Fruit fly (Drosophila melanogaster) whole organism, prepupa: ENCODE data around the gene CG15142.
A peak's percentile ranks its signal among the peaks of the same experiment; 100 is the strongest.

Experiments used
- Blimp-1 ChIP-seq: fragments of 200-800 bp; sonication (Bioruptor generic); optimal IDR thresholded peaks from 3 replicates; lab custom pipeline; 2017; ENCODE audit warnings: missing biosample characterization, missing genetic modification characterization, mild to moderate bottlenecking, moderate library complexity, missing genetic modification reagents
- CG10631 ChIP-seq: fragments of 200-800 bp; sonication (Bioruptor generic); optimal IDR thresholded peaks from 2 replicates; lab custom pipeline; 2016; ENCODE audit warnings: missing biosample characterization, missing genetic modification characterization
- CG11294 ChIP-seq: fragments of 200-800 bp; sonication (Bioruptor generic); IDR thresholded peaks from 2 replicates; pipeline ENCODE4 v1.3.6; 2022; ENCODE audit warnings: missing biosample characterization, missing genetic modification characterization
- CG11762 ChIP-seq: fragments of 200-800 bp; sonication (Bioruptor generic); optimal IDR thresholded peaks from 3 replicates; lab custom pipeline; 2016; ENCODE audit warnings: missing biosample characterization, missing genetic modification characterization; ENCODE audit not compliant: insufficient read depth
- CG15336 ChIP-seq: fragments of 200-800 bp; sonication (Bioruptor generic); IDR thresholded peaks from 2 replicates; pipeline ENCODE4 v1.3.6; 2022; ENCODE audit warnings: missing biosample characterization, missing genetic modification characterization
- CG16779 ChIP-seq: fragments of 200-800 bp; sonication (Bioruptor generic); optimal IDR thresholded peaks from 3 replicates; lab custom pipeline; 2017; ENCODE audit warnings: missing biosample characterization, mild to moderate bottlenecking, missing genetic modification characterization
- CG3032 ChIP-seq: fragments of 200-800 bp; optimal IDR thresholded peaks from 2 replicates; lab custom pipeline; 2019; ENCODE audit warnings: missing biosample characterization, mild to moderate bottlenecking, missing genetic modification characterization, moderate library complexity
- CG31627 ChIP-seq: fragments of 200-800 bp; sonication (Bioruptor generic); optimal IDR thresholded peaks from 3 replicates; lab custom pipeline; 2016; ENCODE audit warnings: missing biosample characterization, missing genetic modification characterization
- CG34406 ChIP-seq: fragments of 200-800 bp; sonication (Bioruptor generic); optimal IDR thresholded peaks from 3 replicates; lab custom pipeline; 2016; ENCODE audit warnings: missing biosample characterization, missing genetic modification characterization
- CG3919 ChIP-seq: fragments of 200-800 bp; sonication (Bioruptor generic); optimal IDR thresholded peaks from 3 replicates; lab custom pipeline; 2016; ENCODE audit warnings: missing biosample characterization, missing genetic modification characterization
- CG4318 ChIP-seq: fragments of 200-800 bp; sonication (Bioruptor generic); optimal IDR thresholded peaks from 3 replicates; lab custom pipeline; 2017; ENCODE audit warnings: missing biosample characterization, mild to moderate bottlenecking, missing genetic modification characterization
- CG6276 ChIP-seq: fragments of 200-800 bp; sonication (Bioruptor generic); optimal IDR thresholded peaks from 2 replicates; lab custom pipeline; 2017; ENCODE audit warnings: missing biosample characterization, mild to moderate bottlenecking, missing genetic modification characterization
- CG6792 ChIP-seq: fragments of 200-800 bp; sonication (Bioruptor generic); optimal IDR thresholded peaks from 3 replicates; lab custom pipeline; 2016; ENCODE audit warnings: missing biosample characterization, missing genetic modification characterization
- CG6808 ChIP-seq: fragments of 200-800 bp; sonication (Bioruptor generic); optimal IDR thresholded peaks from 3 replicates; lab custom pipeline; 2017; ENCODE audit warnings: missing biosample characterization, missing genetic modification characterization, mild to moderate bottlenecking, moderate library complexity, missing genetic modification reagents
- CG6854 ChIP-seq: fragments of 200-800 bp; sonication (Bioruptor generic); optimal IDR thresholded peaks from 2 replicates; lab custom pipeline; 2017; ENCODE audit warnings: missing biosample characterization, mild to moderate bottlenecking, missing genetic modification characterization
- CG7368 ChIP-seq: fragments of 200-800 bp; sonication (Bioruptor generic); optimal IDR thresholded peaks from 3 replicates; lab custom pipeline; 2016; ENCODE audit warnings: missing biosample characterization, missing genetic modification characterization
- CG8319 ChIP-seq: fragments of 200-800 bp; sonication (Bioruptor generic); optimal IDR thresholded peaks from 3 replicates; lab custom pipeline; 2016; ENCODE audit warnings: missing biosample characterization, missing genetic modification characterization
- CG8632 ChIP-seq: fragments of 200-800 bp; sonication (Bioruptor generic); optimal IDR thresholded peaks from 3 replicates; lab custom pipeline; 2016; ENCODE audit warnings: missing biosample characterization, missing genetic modification characterization
- CG9139 ChIP-seq: fragments of 200-800 bp; sonication (Bioruptor generic); optimal IDR thresholded peaks from 3 replicates; lab custom pipeline; 2017; ENCODE audit warnings: missing biosample characterization, mild to moderate bottlenecking, missing genetic modification characterization
- Eip78C ChIP-seq: fragments of 200-800 bp; sonication (Bioruptor generic); peaks from one replicate; lab custom pipeline; 2016; ENCODE audit warnings: missing biosample characterization, missing genetic modification characterization
- Ets21C ChIP-seq: fragments of 200-800 bp; sonication (Bioruptor generic); optimal IDR thresholded peaks from 3 replicates; lab custom pipeline; 2016; ENCODE audit warnings: missing biosample characterization, missing genetic modification characterization
- Ets96B ChIP-seq: fragments of 200-800 bp; optimal IDR thresholded peaks from 2 replicates; lab custom pipeline; 2019; ENCODE audit warnings: missing biosample characterization, mild to moderate bottlenecking, missing genetic modification characterization, moderate library complexity
- Gug ChIP-seq: fragments of 200-800 bp; sonication (Bioruptor generic); IDR thresholded peaks from 2 replicates; pipeline ENCODE4 v1.3.6; 2022; ENCODE audit warnings: missing biosample characterization, missing genetic modification characterization
- Hr4 ChIP-seq: fragments of 200-800 bp; sonication (Bioruptor generic); optimal IDR thresholded peaks from 3 replicates; lab custom pipeline; 2016; ENCODE audit warnings: missing biosample characterization, missing genetic modification characterization
- Lpt ChIP-seq: fragments of 200-800 bp; sonication (Bioruptor generic); optimal IDR thresholded peaks from 3 replicates; lab custom pipeline; 2016; ENCODE audit warnings: missing biosample characterization, missing genetic modification characterization
- Met ChIP-seq: fragments of 200-800 bp; sonication (Bioruptor generic); optimal IDR thresholded peaks from 3 replicates; lab custom pipeline; 2016; ENCODE audit warnings: missing biosample characterization, missing genetic modification characterization
- OdsH ChIP-seq: fragments of 200-800 bp; sonication (Bioruptor generic); optimal IDR thresholded peaks from 3 replicates; lab custom pipeline; 2016; ENCODE audit warnings: missing biosample characterization, missing genetic modification characterization
- Smox ChIP-seq: fragments of 200-800 bp; sonication (Bioruptor generic); optimal IDR thresholded peaks from 3 replicates; lab custom pipeline; 2016; ENCODE audit warnings: missing biosample characterization, missing genetic modification characterization
- Sox102F ChIP-seq: fragments of 200-800 bp; sonication (Bioruptor generic); optimal IDR thresholded peaks from 2 replicates; lab custom pipeline; 2016; ENCODE audit warnings: missing biosample characterization, mild to moderate bottlenecking, missing genetic modification characterization
- Sox15 ChIP-seq: fragments of 200-800 bp; sonication (Bioruptor generic); optimal IDR thresholded peaks from 3 replicates; lab custom pipeline; 2016; ENCODE audit warnings: missing biosample characterization, missing genetic modification characterization
- achi ChIP-seq: fragments of 200-800 bp; sonication (Bioruptor generic); optimal IDR thresholded peaks from 3 replicates; lab custom pipeline; 2016; ENCODE audit warnings: missing biosample characterization, missing genetic modification characterization
- acj6 ChIP-seq: fragments of 200-800 bp; sonication (Bioruptor generic); optimal IDR thresholded peaks from 3 replicates; lab custom pipeline; 2016; ENCODE audit warnings: missing biosample characterization, missing genetic modification characterization
- cyc ChIP-seq: fragments of 200-800 bp; sonication (Bioruptor generic); optimal IDR thresholded peaks from 3 replicates; lab custom pipeline; 2016; ENCODE audit warnings: missing biosample characterization, missing genetic modification characterization
- dac ChIP-seq: fragments of 200-800 bp; sonication (Bioruptor generic); optimal IDR thresholded peaks from 2 replicates; lab custom pipeline; 2017; ENCODE audit warnings: missing biosample characterization, mild to moderate bottlenecking, missing genetic modification characterization
- dsx ChIP-seq: fragments of 200-800 bp; optimal IDR thresholded peaks from 3 replicates; lab custom pipeline; 2019; ENCODE audit warnings: missing biosample characterization, mild to moderate bottlenecking, missing genetic modification characterization, moderate library complexity; ENCODE audit not compliant: poor library complexity, severe bottlenecking
- eg ChIP-seq: fragments of 200-800 bp; sonication (Bioruptor generic); IDR thresholded peaks from 3 replicates; pipeline ENCODE4 v1.3.6; 2022; ENCODE audit warnings: missing biosample characterization, missing genetic modification characterization
- esn ChIP-seq: fragments of 200-800 bp; sonication (Bioruptor generic); optimal IDR thresholded peaks from 2 replicates; lab custom pipeline; 2016; ENCODE audit warnings: missing biosample characterization, mild to moderate bottlenecking, missing genetic modification characterization, moderate library complexity
- fd59A ChIP-seq: fragments of 200-800 bp; sonication (Bioruptor generic); optimal IDR thresholded peaks from 2 replicates; lab custom pipeline; 2017; ENCODE audit warnings: missing biosample characterization, mild to moderate bottlenecking, missing genetic modification characterization, missing genetic modification reagents
- fd85E ChIP-seq: fragments of 200-800 bp; sonication (Bioruptor generic); optimal IDR thresholded peaks from 3 replicates; lab custom pipeline; 2016; ENCODE audit warnings: missing biosample characterization, missing genetic modification characterization
- lz ChIP-seq: fragments of 200-800 bp; sonication (Bioruptor generic); optimal IDR thresholded peaks from 3 replicates; lab custom pipeline; 2016; ENCODE audit warnings: missing biosample characterization, missing genetic modification characterization
- net ChIP-seq: fragments of 200-800 bp; sonication (Bioruptor generic); optimal IDR thresholded peaks from 3 replicates; lab custom pipeline; 2016; ENCODE audit warnings: missing biosample characterization, missing genetic modification characterization
- pdm3 ChIP-seq: fragments of 200-800 bp; sonication (Bioruptor generic); optimal IDR thresholded peaks from 3 replicates; lab custom pipeline; 2016; ENCODE audit warnings: missing biosample characterization, missing genetic modification characterization
- salr ChIP-seq, 2 experiments: fragments of 200-800 bp; sonication (Bioruptor generic); optimal IDR thresholded peaks; 3 replicates each; lab custom pipeline; 2016 to 2018; ENCODE audit warnings: missing biosample characterization in 2 of 2, missing genetic modification characterization in 2 of 2, mild to moderate bottlenecking in 1 of 2
- spab ChIP-seq: fragments of 200-800 bp; sonication (Bioruptor generic); optimal IDR thresholded peaks from 2 replicates; lab custom pipeline; 2017; ENCODE audit warnings: missing biosample characterization, mild to moderate bottlenecking, missing genetic modification characterization, missing genetic modification reagents
- ss ChIP-seq, 2 experiments: fragments of 200-800 bp; sonication (Bioruptor generic); optimal IDR thresholded peaks; 2 replicates in 1 of 2; 3 replicates in 1 of 2; lab custom pipeline; 2017 to 2018; ENCODE audit warnings: mild to moderate bottlenecking in 2 of 2, missing biosample characterization in 2 of 2, missing genetic modification characterization in 2 of 2, moderate library complexity in 1 of 2
- svp ChIP-seq: fragments of 200-800 bp; sonication (Bioruptor generic); peaks from one replicate; lab custom pipeline; 2016; ENCODE audit warnings: missing biosample characterization, missing genetic modification characterization
- vri ChIP-seq: fragments of 200-800 bp; sonication (Bioruptor generic); optimal IDR thresholded peaks from 3 replicates; lab custom pipeline; 2016; ENCODE audit warnings: missing biosample characterization, mild to moderate bottlenecking, missing genetic modification characterization

Gene CG15142

DNA sequence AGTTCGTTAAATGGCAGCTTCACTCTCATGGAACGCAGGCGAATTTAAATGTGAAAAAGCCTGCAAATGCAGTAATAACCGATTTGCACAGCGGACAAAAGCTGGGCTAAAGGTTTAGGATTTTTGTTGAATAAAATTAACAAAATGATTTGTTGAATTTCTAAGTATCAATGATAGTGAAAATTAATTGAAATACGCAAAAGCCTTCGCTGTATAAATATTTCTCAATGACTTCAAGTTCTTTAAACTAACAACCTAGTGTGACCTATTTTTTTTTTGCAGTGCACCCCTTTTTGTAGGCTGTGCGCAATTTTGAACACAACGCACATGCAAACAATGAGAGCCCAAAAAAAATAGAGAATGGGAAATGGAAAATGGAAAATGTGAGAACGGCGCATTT, 31.7 kb downstream of the CG15142 start (continued):
- no peak for TF ChIP-seq CG7368
- no peak for TF ChIP-seq CG3032 (tag; lab: Kevin White, UChicago)
- no peak for TF ChIP-seq CG11762 (GFP tag; lab: Kevin White, UChicago)
- TF ChIP-seq lz (GFP tag; lab: Kevin White, UChicago): peak; percentile 7
- TF ChIP-seq CG11294: no peak
- peak; percentile 30 for TF ChIP-seq CG6792
- TF ChIP-seq ss (GFP tag; optimal IDR thresholded peaks at IDR 0.05; lab: Kevin White, UChicago): no peak
- TF ChIP-seq acj6 (GFP tag; lab: Kevin White, UChicago): peak; percentile 61
- TF ChIP-seq eg (GFP tag; lab: Robert Waterston, UW): peak; percentile 58
- TF ChIP-seq CG6808 (GFP tag; lab: Kevin White, UChicago): no peak
- no peak for TF ChIP-seq Smox (GFP tag; lab: Kevin White, UChicago)
- TF ChIP-seq salr (GFP tag; optimal IDR thresholded peaks at IDR 0.05; lab: Kevin White, UChicago): no peak

dm6 chr2L:17465915-17466677, 32.5 kb downstream of the CG15142 start:
- TF ChIP-seq Smox (GFP tag; lab: Kevin White, UChicago) (no peak), cyc (GFP tag; lab: Kevin White, UChicago) (peak; percentile 55), CG3032 (tag; lab: Kevin White, UChicago) (peak; percentile 79), Ets21C (peak; percentile 22), CG31627 (peak; percentile 49), fd59A (peak; percentile 73), vri (GFP tag; lab: Kevin White, UChicago) (no peak), CG9139 (GFP tag; lab: Kevin White, UChicago) (peak; percentile 38), spab (GFP tag; lab: Kevin White, UChicago) (peak; percentile 64), Gug (GFP tag; lab: Robert Waterston, UW) (peak; percentile 82), svp (GFP tag; lab: Kevin White, UChicago) (no peak), pdm3 (GFP tag; lab: Kevin White, UChicago) (peak; percentile 81), CG3919 (GFP tag; lab: Kevin White, UChicago) (peak; percentile 84), CG6854 (GFP tag; lab: Kevin White, UChicago) (no peak), Sox15 (GFP tag; lab: Kevin White, UChicago) (peak; percentile 23), achi (GFP tag; lab: Kevin White, UChicago) (peak; percentile 84), CG7368 (peak; percentile 57), CG8632 (GFP tag; lab: Kevin White, UChicago) (peak; percentile 69), Sox102F (GFP tag; lab: Kevin White, UChicago) (peak; percentile 52), CG15336 (GFP tag; lab: Robert Waterston, UW) (peak; percentile 91), Hr4 (GFP tag; lab: Kevin White, UChicago) (peak; percentile 90), dsx (GFP tag; lab: Kevin White, UChicago) (peak; percentile 71), esn (peak; percentile 61), Blimp-1 (no peak), salr (GFP tag; optimal IDR thresholded peaks at IDR 0.05; lab: Kevin White, UChicago) (peak; percentile 47 to 75), net (GFP tag; lab: Kevin White, UChicago) (peak; percentile 91), lz (GFP tag; lab: Kevin White, UChicago) (peak; percentile 54), CG6792 (peak; percentile 71), Lpt (peak; percentile 82), CG8319 (peak; percentile 50), Met (peak; percentile 57), eg (GFP tag; lab: Robert Waterston, UW) (peak; percentile 89), dac (GFP tag; lab: Kevin White, UChicago) (peak; percentile 31), CG10631 (GFP tag; lab: Kevin White, UChicago) (peak; percentile 88), Ets96B (tag; lab: Kevin White, UChicago) (peak; percentile 84), Eip78C (GFP tag; lab: Kevin White, UChicago) (peak; percentile 94), CG4318 (peak; percentile 80), CG6276 (GFP tag; lab: Kevin White, UChicago) (peak; percentile 81), OdsH (GFP tag; lab: Kevin White, UChicago) (peak; percentile 76), fd85E (GFP tag; lab: Kevin White, UChicago) (no peak), CG34406 (GFP tag; lab: Kevin White, UChicago) (peak; percentile 47), CG16779 (tag; lab: Kevin White, UChicago) (peak; percentile 54), CG11294 (peak; percentile 79)
